Worm (Caenorhabditis elegans) whole organism, late embryonic: ENCODE results near the gene gly-7.
A peak's percentile ranks its signal among the peaks of the same experiment; 100 is the strongest.

Experiments
- C38D4.7 ChIP-seq: fragments of 200-800 bp; sonication (Bioruptor generic); optimal IDR thresholded peaks from 2 replicates; lab custom pipeline; 2018; ENCODE audit warnings: mild to moderate bottlenecking, missing genetic modification characterization, moderate library complexity, missing compliant biosample characterization
- F13H6.1 ChIP-seq: sonication (generic microtip); optimal IDR thresholded peaks from 2 replicates; lab custom pipeline; 2016; ENCODE audit warnings: missing genetic modification characterization, missing compliant biosample characterization
- K02D7.2 ChIP-seq: sonication (generic microtip); optimal IDR thresholded peaks from 2 replicates; lab custom pipeline; 2017; ENCODE audit warnings: mild to moderate bottlenecking, missing genetic modification characterization, missing compliant biosample characterization
- K09A11.1 ChIP-seq: sonication (generic microtip); optimal IDR thresholded peaks from 2 replicates; lab custom pipeline; 2017; ENCODE audit warnings: antibody characterized with exemption, mild to moderate bottlenecking, missing genetic modification characterization, missing compliant biosample characterization; ENCODE audit not compliant: insufficient read depth
- T23F11.4 ChIP-seq: fragments of 200-800 bp; sonication (Bioruptor generic); optimal IDR thresholded peaks from 2 replicates; lab custom pipeline; 2018; ENCODE audit warnings: mild to moderate bottlenecking, missing genetic modification characterization, missing compliant biosample characterization
- Y22D7AL.16 ChIP-seq: sonication (generic microtip); optimal IDR thresholded peaks from 2 replicates; lab custom pipeline; 2016; ENCODE audit warnings: missing genetic modification characterization, missing compliant biosample characterization
- ama-1 ChIP-seq: fragments of 150-350 bp; optimal IDR thresholded peaks from 2 replicates; lab custom pipeline; 2014
- ceh-19 ChIP-seq: fragments of 200-800 bp; sonication (Bioruptor generic); optimal IDR thresholded peaks from 2 replicates; lab custom pipeline; 2018; ENCODE audit warnings: mild to moderate bottlenecking, missing genetic modification characterization, missing compliant biosample characterization
- ceh-2 ChIP-seq: sonication (generic microtip); optimal IDR thresholded peaks from 2 replicates; lab custom pipeline; 2016; ENCODE audit warnings: missing genotype, missing genetic modification characterization, missing compliant biosample characterization
- ceh-22 ChIP-seq: sonication (generic microtip); optimal IDR thresholded peaks from 2 replicates; lab custom pipeline; 2017; ENCODE audit warnings: missing biosample characterization, missing genetic modification characterization
- ceh-24 ChIP-seq: sonication (generic microtip); optimal IDR thresholded peaks from 2 replicates; lab custom pipeline; 2016; ENCODE audit warnings: mild to moderate bottlenecking, missing genetic modification characterization, missing compliant biosample characterization
- ceh-31 ChIP-seq: sonication (generic microtip); optimal IDR thresholded peaks from 2 replicates; lab custom pipeline; 2016; ENCODE audit warnings: missing genetic modification characterization, missing compliant biosample characterization
- ceh-34 ChIP-seq: sonication (generic microtip); optimal IDR thresholded peaks from 2 replicates; lab custom pipeline; 2016; ENCODE audit warnings: mild to moderate bottlenecking, missing genetic modification characterization, missing compliant biosample characterization
- ceh-45 ChIP-seq: fragments of 200-800 bp; sonication (Bioruptor generic); IDR thresholded peaks from 2 replicates; pipeline ENCODE4 v1.3.6; 2022; ENCODE audit warnings: missing genetic modification reagents, missing genetic modification characterization, missing compliant biosample characterization
- ceh-48 ChIP-seq: sonication (generic microtip); optimal IDR thresholded peaks from 2 replicates; lab custom pipeline; 2016; ENCODE audit warnings: missing genetic modification characterization, inconsistent platforms, missing compliant biosample characterization
- ceh-9 ChIP-seq: sonication (generic microtip); optimal IDR thresholded peaks from 2 replicates; lab custom pipeline; 2016; ENCODE audit warnings: mild to moderate bottlenecking, missing genetic modification characterization, inconsistent platforms, missing compliant biosample characterization
- dmd-4 ChIP-seq: sonication (generic microtip); optimal IDR thresholded peaks from 2 replicates; lab custom pipeline; 2016; ENCODE audit warnings: borderline replicate concordance, missing genetic modification characterization, missing compliant biosample characterization
- fax-1 ChIP-seq: sonication (generic microtip); optimal IDR thresholded peaks from 2 replicates; lab custom pipeline; 2016; ENCODE audit warnings: missing genotype, missing genetic modification characterization, missing compliant biosample characterization
- fkh-6 ChIP-seq: sonication (generic microtip); optimal IDR thresholded peaks from 2 replicates; lab custom pipeline; 2016; ENCODE audit warnings: missing genetic modification characterization, missing compliant biosample characterization
- hlh-13 ChIP-seq: fragments of 200-800 bp; sonication (Bioruptor generic); optimal IDR thresholded peaks from 2 replicates; lab custom pipeline; 2018; ENCODE audit warnings: mild to moderate bottlenecking, missing genetic modification characterization, missing compliant biosample characterization
- hlh-15 ChIP-seq: sonication (generic microtip); optimal IDR thresholded peaks from 2 replicates; lab custom pipeline; 2016; ENCODE audit warnings: missing genetic modification characterization, missing compliant biosample characterization
- hlh-30 ChIP-seq: sonication (generic microtip); optimal IDR thresholded peaks from 2 replicates; lab custom pipeline; 2017; ENCODE audit warnings: antibody characterized with exemption, missing genetic modification characterization, missing compliant biosample characterization; ENCODE audit not compliant: insufficient read depth
- lim-6 ChIP-seq: sonication (generic microtip); optimal IDR thresholded peaks from 2 replicates; lab custom pipeline; 2016; ENCODE audit warnings: missing genetic modification characterization, missing compliant biosample characterization
- lin-11 ChIP-seq: fragments of 200-800 bp; sonication (Bioruptor generic); optimal IDR thresholded peaks from 2 replicates; lab custom pipeline; 2018; ENCODE audit warnings: mild to moderate bottlenecking, missing genetic modification characterization, missing compliant biosample characterization
- madf-2 ChIP-seq: sonication (generic microtip); optimal IDR thresholded peaks from 2 replicates; lab custom pipeline; 2017; ENCODE audit warnings: missing genetic modification characterization, missing compliant biosample characterization
- mec-3 ChIP-seq: sonication (generic microtip); optimal IDR thresholded peaks from 2 replicates; lab custom pipeline; 2016; ENCODE audit warnings: borderline replicate concordance, missing genetic modification characterization, missing compliant biosample characterization
- nfya-1 ChIP-seq: sonication (generic microtip); optimal IDR thresholded peaks from 2 replicates; lab custom pipeline; 2017; ENCODE audit warnings: missing genetic modification characterization, mild to moderate bottlenecking, missing compliant biosample characterization, antibody characterized with exemption, moderate library complexity
- nhr-232 ChIP-seq: sonication (generic microtip); optimal IDR thresholded peaks from 2 replicates; lab custom pipeline; 2016; ENCODE audit warnings: missing genetic modification characterization, missing compliant biosample characterization
- npax-4 ChIP-seq: sonication (generic microtip); optimal IDR thresholded peaks from 2 replicates; lab custom pipeline; 2016; ENCODE audit warnings: missing genetic modification characterization, missing compliant biosample characterization
- odd-2 ChIP-seq: sonication (generic microtip); optimal IDR thresholded peaks from 2 replicates; lab custom pipeline; 2017; ENCODE audit warnings: antibody characterized with exemption, mild to moderate bottlenecking, missing genetic modification characterization, missing compliant biosample characterization
- pax-1 ChIP-seq: fragments of 150-350 bp; optimal IDR thresholded peaks from 2 replicates; lab custom pipeline; 2014; ENCODE audit warnings: missing biosample characterization, missing genetic modification characterization
- pha-2 ChIP-seq: sonication (generic microtip); optimal IDR thresholded peaks from 2 replicates; lab custom pipeline; 2017; ENCODE audit warnings: mild to moderate bottlenecking, missing genetic modification characterization, missing compliant biosample characterization
- pqm-1 ChIP-seq: sonication (generic microtip); optimal IDR thresholded peaks from 2 replicates; lab custom pipeline; 2016; ENCODE audit warnings: missing genetic modification characterization, missing compliant biosample characterization
- pros-1 ChIP-seq: fragments of 150-350 bp; optimal IDR thresholded peaks from 2 replicates; lab custom pipeline; 2014; ENCODE audit warnings: missing biosample characterization, missing genetic modification reagents, missing genetic modification characterization
- ref-2 ChIP-seq: sonication (generic microtip); optimal IDR thresholded peaks from 2 replicates; lab custom pipeline; 2016; ENCODE audit warnings: missing genetic modification characterization, missing compliant biosample characterization
- rnt-1 ChIP-seq: sonication (generic microtip); optimal IDR thresholded peaks from 2 replicates; lab custom pipeline; 2016; ENCODE audit warnings: missing genetic modification characterization, missing compliant biosample characterization
- sdc-2 ChIP-seq: sonication (generic microtip); optimal IDR thresholded peaks from 2 replicates; lab custom pipeline; 2016; ENCODE audit warnings: missing genotype, missing genetic modification characterization, missing compliant biosample characterization
- sox-2 ChIP-seq: fragments of 200-800 bp; sonication (Bioruptor generic); IDR thresholded peaks from 2 replicates; pipeline ENCODE4 v1.3.6; 2022; ENCODE audit warnings: missing genetic modification reagents, missing genetic modification characterization, missing compliant biosample characterization
- tbx-2 ChIP-seq: sonication (generic microtip); optimal IDR thresholded peaks from 2 replicates; lab custom pipeline; 2016; ENCODE audit warnings: missing genetic modification characterization, missing compliant biosample characterization
- unc-3 ChIP-seq, 2 experiments: fragments of 200-800 bp in 1 of 2; sonication (Bioruptor generic) in 1 of 2; sonication (generic microtip) in 1 of 2; conservative IDR thresholded peaks in 1 of 2; optimal IDR thresholded peaks in 1 of 2; 2 replicates each; pipeline versions ENCODE4 v1.3.6 to Lab custom; 2016 to 2022; ENCODE audit warnings: missing compliant biosample characterization in 2 of 2, missing genetic modification characterization in 2 of 2, missing genetic modification reagents in 1 of 2
- unc-42 ChIP-seq: sonication (generic microtip); optimal IDR thresholded peaks from 2 replicates; lab custom pipeline; 2016; ENCODE audit warnings: missing genotype, missing genetic modification characterization, missing compliant biosample characterization
- unc-55 ChIP-seq: sonication (generic microtip); optimal IDR thresholded peaks from 2 replicates; lab custom pipeline; 2017; ENCODE audit warnings: missing biosample characterization, missing genetic modification reagents, missing genetic modification characterization
- unc-86 ChIP-seq: sonication (generic microtip); optimal IDR thresholded peaks from 2 replicates; lab custom pipeline; 2016; ENCODE audit warnings: missing genetic modification characterization, missing compliant biosample characterization
- zip-5 ChIP-seq: sonication (generic microtip); optimal IDR thresholded peaks from 2 replicates; lab custom pipeline; 2016; ENCODE audit warnings: missing genetic modification characterization, missing compliant biosample characterization

gly-7 gene

DNA sequence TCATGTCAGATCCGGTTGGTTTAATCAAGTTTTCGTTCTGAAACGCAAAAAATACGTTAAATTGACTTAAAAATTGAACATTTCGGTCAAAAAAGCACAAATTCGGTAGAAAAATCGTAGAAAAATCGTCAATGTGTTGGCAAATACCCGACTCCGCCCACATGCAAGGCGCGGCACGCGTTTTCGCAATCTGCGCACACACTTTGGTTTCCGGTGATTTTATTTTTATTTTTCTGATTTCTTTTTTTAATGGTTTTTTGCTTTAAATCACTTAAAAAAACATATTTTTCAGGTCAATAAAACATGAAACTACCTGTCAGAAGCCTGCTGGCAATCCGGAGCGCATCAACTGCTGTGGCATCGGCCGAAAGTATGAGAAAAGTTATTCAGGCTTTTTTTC lies at the start of gene gly-7, which contains the start of gene mrpl-39 (continued):
- TF ChIP-seq pha-2 (tag; lab: Kevin White, UChicago) (peak; percentile 33), pqm-1 (tag; lab: Kevin White, UChicago) (no peak), unc-3 (GFP tag; conservative IDR thresholded peaks at IDR 0.05; lab: Robert Waterston, UW) (no peak), unc-3 (tag; optimal IDR thresholded peaks at IDR 0.05; lab: Kevin White, UChicago) (no peak), K02D7.2 (tag; lab: Kevin White, UChicago) (no peak), sdc-2 (tag; lab: Kevin White, UChicago) (no peak), ceh-34 (peak; percentile 15), mec-3 (tag; lab: Kevin White, UChicago) (no peak), T23F11.4 (GFP tag; lab: Kevin White, UChicago) (no peak), zip-5 (peak; percentile 16), nhr-232 (tag; lab: Kevin White, UChicago) (no peak), ceh-2 (tag; lab: Kevin White, UChicago) (no peak), fkh-6 (tag; lab: Kevin White, UChicago) (no peak), odd-2 (tag; lab: Kevin White, UChicago) (peak; percentile 7), unc-42 (no peak), hlh-15 (tag; lab: Kevin White, UChicago) (peak; percentile 8)

DNA sequence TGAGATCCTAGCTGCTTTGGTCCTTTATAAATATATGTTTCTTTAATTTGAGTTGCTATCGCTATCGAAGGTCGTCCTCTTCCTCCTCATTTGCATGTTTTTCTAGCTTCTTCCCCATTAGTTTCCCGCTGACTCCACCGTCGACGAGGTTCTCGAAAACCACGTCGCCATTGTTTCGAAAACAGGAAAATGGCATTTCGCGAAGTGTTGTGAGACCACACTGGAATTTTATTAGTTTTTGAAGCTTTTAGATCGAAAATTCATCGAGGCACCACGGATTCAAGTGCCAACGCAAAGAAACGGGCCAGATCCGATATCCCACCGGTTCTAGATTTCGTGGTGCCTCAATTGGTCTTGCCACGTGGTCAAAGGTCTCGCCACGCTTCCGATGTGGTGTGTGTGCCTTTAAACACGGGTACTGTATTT lies 49.4 kb upstream of the gly-7 start:
- TF ChIP-seq mec-3 (tag; lab: Kevin White, UChicago) (no peak), ceh-31 (tag; lab: Kevin White, UChicago) (no peak), rnt-1 (tag; lab: Kevin White, UChicago) (no peak), ceh-48 (tag; lab: Kevin White, UChicago) (no peak), sdc-2 (tag; lab: Kevin White, UChicago) (no peak), ceh-9 (tag; lab: Kevin White, UChicago) (no peak), unc-3 (GFP tag; conservative IDR thresholded peaks at IDR 0.05; lab: Robert Waterston, UW) (no peak), unc-3 (tag; optimal IDR thresholded peaks at IDR 0.05; lab: Kevin White, UChicago) (no peak), unc-55 (GFP tag; lab: Kevin White, UChicago) (no peak), lin-11 (tag; lab: Kevin White, UChicago) (no peak), fkh-6 (tag; lab: Kevin White, UChicago) (no peak), tbx-2 (tag; lab: Kevin White, UChicago) (no peak), F13H6.1 (tag; lab: Kevin White, UChicago) (no peak), npax-4 (tag; lab: Kevin White, UChicago) (no peak), K09A11.1 (tag; lab: Kevin White, UChicago) (no peak)

DNA sequence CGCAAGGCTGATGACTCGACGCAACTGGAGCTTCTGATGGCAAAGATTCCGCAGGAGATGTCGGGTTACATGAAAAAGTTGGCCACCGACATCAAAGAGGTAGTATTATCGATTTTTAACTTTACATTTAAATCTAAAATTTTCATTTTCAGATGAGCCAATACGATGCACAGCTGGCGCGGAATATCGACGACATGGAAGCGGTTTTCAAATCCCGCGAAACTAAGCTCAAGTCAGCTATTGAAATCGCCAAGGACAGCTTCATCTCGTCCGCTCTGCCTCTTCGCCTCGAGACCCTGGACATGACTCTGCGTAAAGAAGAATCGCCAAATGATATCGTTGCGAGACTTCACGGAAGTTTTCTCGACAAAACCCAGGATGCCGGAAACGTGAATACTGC lies 48.6 kb upstream of the gly-7 start, which contains the start of gene T10B5.3:
Gene T10B5.3 (minus strand): TSS at position 101 of the 400 bp plus-strand sequence.
- TF ChIP-seq nfya-1 (tag; lab: Kevin White, UChicago) (no peak), pros-1 (tag; lab: Kevin White, UChicago) (no peak), lim-6 (tag; lab: Kevin White, UChicago) (no peak), ceh-2 (tag; lab: Kevin White, UChicago) (no peak), unc-86 (tag; lab: Kevin White, UChicago) (no peak), hlh-13 (GFP tag; lab: Kevin White, UChicago) (no peak), ref-2 (tag; lab: Kevin White, UChicago) (no peak), dmd-4 (no peak), unc-55 (GFP tag; lab: Kevin White, UChicago) (no peak)

DNA sequence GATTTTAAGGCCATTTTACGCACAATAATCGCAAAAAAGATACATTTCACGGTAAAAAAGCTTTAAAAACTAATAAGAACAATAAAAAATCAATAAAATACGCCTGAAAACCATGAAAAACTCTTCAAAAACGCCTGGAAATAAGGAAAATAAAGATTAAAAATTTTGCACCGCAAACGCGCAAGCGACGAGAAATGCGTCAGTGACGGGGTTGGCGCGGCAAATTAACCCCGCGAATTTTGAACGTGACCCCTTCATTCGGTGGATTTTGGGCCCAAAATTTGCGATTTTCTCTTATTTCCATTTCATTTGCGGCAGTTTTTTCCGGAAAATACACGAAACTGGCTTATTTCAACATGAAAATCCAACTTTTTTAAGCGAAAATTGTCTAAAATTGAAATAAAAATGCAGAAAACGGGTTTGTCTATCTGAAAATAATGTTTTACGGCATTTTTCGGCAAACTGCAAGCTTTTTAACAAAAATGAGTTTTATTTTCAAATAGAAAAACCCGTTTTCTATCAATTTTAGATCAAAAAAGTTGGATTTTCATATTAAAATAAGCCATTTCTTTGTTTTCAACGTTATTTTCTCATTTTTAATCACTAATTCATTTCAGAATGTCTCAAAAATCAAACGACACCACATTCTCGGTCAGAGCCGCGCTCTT lies 47.6 kb upstream of the gly-7 start, which contains the start of gene knl-3:
Gene knl-3 (plus strand): TSS at position 618 of the 668 bp plus-strand sequence.
- TF ChIP-seq pax-1 (tag; lab: Kevin White, UChicago) (peak; percentile 59), Y22D7AL.16 (peak; percentile 62), hlh-30 (peak; percentile 47), ceh-22 (tag; lab: Kevin White, UChicago) (no peak), ceh-24 (tag; lab: Kevin White, UChicago) (peak; percentile 19), ceh-2 (tag; lab: Kevin White, UChicago) (peak; percentile 70), ceh-45 (GFP tag; lab: Robert Waterston, UW) (peak; percentile 56; the same call in 1 of the 2 replicates), K09A11.1 (tag; lab: Kevin White, UChicago) (no peak), fax-1 (peak; percentile 37), ref-2 (tag; lab: Kevin White, UChicago) (peak; percentile 61), sdc-2 (tag; lab: Kevin White, UChicago) (peak; percentile 30), fkh-6 (tag; lab: Kevin White, UChicago) (peak; percentile 12), madf-2 (peak; percentile 53), hlh-15 (tag; lab: Kevin White, UChicago) (no peak), sox-2 (no peak), pha-2 (tag; lab: Kevin White, UChicago) (peak; percentile 66), ceh-19 (GFP tag; lab: Kevin White, UChicago) (peak; percentile 63), C38D4.7 (GFP tag; lab: Kevin White, UChicago) (peak; percentile 31), ama-1 (lab: Kevin White, UChicago) (no peak)
